Worm (Caenorhabditis elegans): ENCODE measurements around the gene scd-2.

ce11 chrV:6626244-6626643, 6.8 kb upstream of the scd-2 start, which contains the start of gene ppt-1:
- TF ChIP-seq nfya-1 (tag; optimal IDR thresholded peaks at IDR 0.05; ENCODE audit: borderline replicate concordance, insufficient read depth) = no peak
- no peak for TF ChIP-seq Y53F4B.3 (GFP tag; IDR thresholded peaks at IDR 0.05)
- no peak for TF ChIP-seq tlf-1 (GFP tag; optimal IDR thresholded peaks at IDR 0.05)
- no peak for TF ChIP-seq B0019.2 (GFP tag; conservative IDR thresholded peaks at IDR 0.05)
- no peak for TF ChIP-seq chd-7 (tag; optimal IDR thresholded peaks at IDR 0.05)
- TF ChIP-seq T07F8.4 (tag; optimal IDR thresholded peaks at IDR 0.05) = no peak
- no peak for TF ChIP-seq cebp-1 (GFP tag; IDR thresholded peaks at IDR 0.05)
- no peak for TF ChIP-seq cebp-1 (tag; optimal IDR thresholded peaks at IDR 0.05)
- no peak for TF ChIP-seq ama-1 (optimal IDR thresholded peaks at IDR 0.05)
- no peak for TF ChIP-seq ama-1 (GFP tag; optimal IDR thresholded peaks at IDR 0.05)
- TF ChIP-seq hmg-1.2 (GFP tag; IDR thresholded peaks at IDR 0.05) = no peak
- TF ChIP-seq ceh-79 (tag; optimal IDR thresholded peaks at IDR 0.05) = no peak
- no peak for TF ChIP-seq nhr-90 (tag; optimal IDR thresholded peaks at IDR 0.05)
- TF ChIP-seq hlh-26 (GFP tag; conservative IDR thresholded peaks at IDR 0.05) = no peak
- TF ChIP-seq ztf-25 (GFP tag; IDR thresholded peaks at IDR 0.05) = no peak

Data from whole organism, young adult.